Fruit fly (Drosophila melanogaster) whole organism, embryonic: ENCODE results near the gene Srg3.

Experiments
- Ada2b ChIP-seq: fragments of 200-800 bp; sonication (Bioruptor generic); IDR thresholded peaks from 2 replicates; pipeline ENCODE4 v1.3.6; 2022; ENCODE audit warnings: missing biosample characterization, missing genetic modification characterization
- Aef1 ChIP-seq: fragments of 200-800 bp; sonication (Bioruptor generic); IDR thresholded peaks from 3 replicates; pipeline ENCODE4 v1.3.6; 2022; ENCODE audit warnings: missing biosample characterization, missing genetic modification characterization
- Awh ChIP-seq: fragments of 200-800 bp; sonication (Bioruptor generic); IDR thresholded peaks from 2 replicates; pipeline ENCODE4, ENCODE4 v1.3.6; 2022; ENCODE audit warnings: missing biosample characterization, missing genetic modification characterization
- Bteb2 ChIP-seq: fragments of 200-800 bp; sonication (Bioruptor generic); optimal IDR thresholded peaks from 2 replicates; lab custom pipeline; 2016; ENCODE audit warnings: missing biosample characterization, missing genetic modification characterization
- CG10267 ChIP-seq: fragments of 200-800 bp; sonication (Bioruptor generic); optimal IDR thresholded peaks from 2 replicates; lab custom pipeline; 2018; ENCODE audit warnings: missing biosample characterization, mild to moderate bottlenecking, missing genetic modification characterization, moderate library complexity
- CG10543 ChIP-seq: fragments of 200-800 bp; sonication (Bioruptor generic); optimal IDR thresholded peaks from 3 replicates; lab custom pipeline; 2017; ENCODE audit warnings: missing biosample characterization, mild to moderate bottlenecking, missing genetic modification characterization, moderate library complexity
- CG11504 ChIP-seq: fragments of 200-800 bp; sonication (Bioruptor generic); optimal IDR thresholded peaks from 3 replicates; lab custom pipeline; 2019; ENCODE audit warnings: missing biosample characterization, mild to moderate bottlenecking, missing genetic modification characterization, moderate library complexity
- CG13123 ChIP-seq: fragments of 200-800 bp; sonication (Bioruptor generic); optimal IDR thresholded peaks from 2 replicates; lab custom pipeline; 2016; ENCODE audit warnings: missing biosample characterization, missing genetic modification characterization
- CG15514 ChIP-seq: fragments of 200-800 bp; sonication (Bioruptor generic); optimal IDR thresholded peaks from 3 replicates; lab custom pipeline; 2017; ENCODE audit warnings: missing biosample characterization, missing genetic modification characterization, mild to moderate bottlenecking, moderate library complexity, missing genetic modification reagents
- CG15696 ChIP-seq: fragments of 200-800 bp; sonication (Bioruptor generic); optimal IDR thresholded peaks from 2 replicates; lab custom pipeline; 2019; ENCODE audit warnings: missing biosample characterization, mild to moderate bottlenecking, missing genetic modification characterization, moderate library complexity
- CG18262 ChIP-seq: fragments of 200-800 bp; optimal IDR thresholded peaks from 3 replicates; lab custom pipeline; 2019; ENCODE audit warnings: missing biosample characterization, mild to moderate bottlenecking, missing genetic modification characterization, moderate library complexity
- CG31441 ChIP-seq: fragments of 200-800 bp; sonication (Bioruptor generic); IDR thresholded peaks from 2 replicates; pipeline ENCODE4 v1.3.6; 2022; ENCODE audit warnings: missing biosample characterization, missing genetic modification characterization
- CG34422 ChIP-seq: fragments of 200-800 bp; sonication (Bioruptor generic); IDR thresholded peaks from 3 replicates; pipeline ENCODE4 v1.3.6; 2022; ENCODE audit warnings: missing biosample characterization, missing genetic modification characterization
- CG3847 ChIP-seq: fragments of 200-800 bp; sonication (Bioruptor generic); IDR thresholded peaks from 2 replicates; pipeline ENCODE4 v1.3.6; 2022; ENCODE audit warnings: missing biosample characterization, missing genetic modification characterization
- CG3995 ChIP-seq: fragments of 200-800 bp; sonication (Bioruptor generic); optimal IDR thresholded peaks from 3 replicates; lab custom pipeline; 2016; ENCODE audit warnings: missing biosample characterization, missing genetic modification characterization
- CG4617 ChIP-seq: fragments of 200-800 bp; sonication (Bioruptor generic); optimal IDR thresholded peaks from 3 replicates; lab custom pipeline; 2016; ENCODE audit warnings: missing biosample characterization, missing genetic modification characterization, borderline replicate concordance
- CG7271 ChIP-seq: fragments of 200-800 bp; sonication (Bioruptor generic); optimal IDR thresholded peaks from 2 replicates; lab custom pipeline; 2018; ENCODE audit warnings: missing biosample characterization, mild to moderate bottlenecking, missing genetic modification characterization, moderate library complexity
- CG9727 ChIP-seq: fragments of 200-800 bp; sonication (Bioruptor generic); optimal IDR thresholded peaks from 3 replicates; lab custom pipeline; 2017; ENCODE audit warnings: missing biosample characterization, mild to moderate bottlenecking, missing genetic modification characterization
- CG9817 ChIP-seq: fragments of 200-800 bp; sonication (Bioruptor generic); optimal IDR thresholded peaks from 2 replicates; lab custom pipeline; 2018; ENCODE audit warnings: missing biosample characterization, mild to moderate bottlenecking, missing genetic modification characterization, moderate library complexity
- CG9932 ChIP-seq: fragments of 200-800 bp; sonication (Bioruptor generic); IDR thresholded peaks from 2 replicates; pipeline ENCODE4 v1.3.6; 2022; ENCODE audit warnings: missing biosample characterization, missing genetic modification characterization
- Dfd ChIP-seq, 2 experiments: fragments of >200 bp; optimal IDR thresholded peaks; 2 replicates each; lab custom pipeline; 2017; ENCODE audit warnings: missing biosample characterization in 2 of 2, missing genetic modification characterization in 2 of 2
- HmgZ ChIP-seq: fragments of 200-800 bp; sonication (Bioruptor generic); optimal IDR thresholded peaks from 2 replicates; lab custom pipeline; 2018; ENCODE audit warnings: missing biosample characterization, mild to moderate bottlenecking, missing genetic modification characterization
- Hr78 ChIP-seq, 2 experiments: fragments of 200-800 bp in 1 of 2; fragments of >200 bp in 1 of 2; sonication (Bioruptor generic) in 1 of 2; optimal IDR thresholded peaks; 2 replicates each; lab custom pipeline; 2017 to 2019; ENCODE audit warnings: missing biosample characterization in 2 of 2, missing genetic modification characterization in 2 of 2, mild to moderate bottlenecking in 1 of 2, moderate library complexity in 1 of 2
- Kr ChIP-seq: fragments of 200-800 bp; sonication (Bioruptor generic); optimal IDR thresholded peaks from 2 replicates; lab custom pipeline; 2017; ENCODE audit warnings: missing biosample characterization, mild to moderate bottlenecking, missing genetic modification characterization
- Opbp ChIP-seq: fragments of 200-800 bp; sonication (Bioruptor generic); IDR thresholded peaks from 3 replicates; pipeline ENCODE4 v1.3.6; 2022; ENCODE audit warnings: missing biosample characterization, missing genetic modification characterization; ENCODE audit not compliant: partially characterized antibody
- Sox102F ChIP-seq: fragments of 200-800 bp; sonication (Bioruptor generic); optimal IDR thresholded peaks from 2 replicates; lab custom pipeline; 2018; ENCODE audit warnings: missing biosample characterization, mild to moderate bottlenecking, missing genetic modification characterization, moderate library complexity
- Xrp1 ChIP-seq: fragments of 200-800 bp; sonication (Bioruptor generic); IDR thresholded peaks from 2 replicates; pipeline ENCODE4 v1.3.6; 2022; ENCODE audit warnings: missing biosample characterization, missing genetic modification characterization
- ac ChIP-seq: fragments of 200-800 bp; sonication (Bioruptor generic); optimal IDR thresholded peaks from 3 replicates; lab custom pipeline; 2017; ENCODE audit warnings: missing biosample characterization, mild to moderate bottlenecking, missing genetic modification characterization
- bigmax ChIP-seq: fragments of 200-800 bp; sonication (Bioruptor generic); optimal IDR thresholded peaks from 2 replicates; lab custom pipeline; 2018; ENCODE audit warnings: missing biosample characterization, mild to moderate bottlenecking, missing genetic modification characterization
- chinmo ChIP-seq: fragments of 200-800 bp; sonication (Bioruptor generic); IDR thresholded peaks from 4 replicates; pipeline ENCODE4 v1.3.6; 2022; ENCODE audit warnings: missing biosample characterization, missing genetic modification characterization; ENCODE audit not compliant: partially characterized antibody
- crol ChIP-seq: fragments of 200-800 bp; sonication (Bioruptor generic); IDR thresholded peaks from 2 replicates; pipeline ENCODE4 v1.3.6; 2022; ENCODE audit warnings: missing biosample characterization, missing genetic modification characterization
- da ChIP-seq: fragments of 200-800 bp; sonication (Bioruptor generic); optimal IDR thresholded peaks from 2 replicates; lab custom pipeline; 2016; ENCODE audit warnings: missing biosample characterization, missing genetic modification characterization
- disco-r ChIP-seq: fragments of 200-800 bp; sonication (Bioruptor generic); optimal IDR thresholded peaks from 2 replicates; lab custom pipeline; 2016; ENCODE audit warnings: missing biosample characterization, missing genetic modification characterization
- esg ChIP-seq: fragments of 200-800 bp; sonication (Bioruptor generic); conservative IDR thresholded peaks from 2 replicates; pipeline ENCODE4 v1.3.6; 2022; ENCODE audit warnings: missing biosample characterization, missing genetic modification characterization
- fd102C ChIP-seq: fragments of 200-800 bp; sonication (Bioruptor generic); optimal IDR thresholded peaks from 2 replicates; lab custom pipeline; 2018; ENCODE audit warnings: missing biosample characterization, mild to moderate bottlenecking, missing genetic modification characterization, moderate library complexity
- gce ChIP-seq: fragments of 200-800 bp; sonication (Bioruptor generic); IDR thresholded peaks from 3 replicates; pipeline ENCODE4 v1.3.6; 2022; ENCODE audit warnings: missing biosample characterization, missing genetic modification characterization
- gfzf ChIP-seq: fragments of 200-800 bp; sonication (Bioruptor generic); optimal IDR thresholded peaks from 2 replicates; lab custom pipeline; 2016; ENCODE audit warnings: missing biosample characterization, mild to moderate bottlenecking, missing genetic modification characterization, moderate library complexity
- her ChIP-seq: fragments of 200-800 bp; sonication (Bioruptor generic); optimal IDR thresholded peaks from 2 replicates; lab custom pipeline; 2016; ENCODE audit warnings: missing biosample characterization, missing genetic modification characterization
- lmd ChIP-seq: fragments of 200-800 bp; sonication (Bioruptor generic); IDR thresholded peaks from 2 replicates; pipeline ENCODE4 v1.3.6; 2022; ENCODE audit warnings: missing biosample characterization, missing genetic modification characterization
- maf-S ChIP-seq: fragments of 200-800 bp; sonication (Bioruptor generic); optimal IDR thresholded peaks from 2 replicates; lab custom pipeline; 2016; ENCODE audit warnings: missing biosample characterization, missing genetic modification characterization
- nerfin-2 ChIP-seq: fragments of 200-800 bp; sonication (Bioruptor generic); IDR thresholded peaks from 2 replicates; pipeline ENCODE4 v1.3.6; 2022; ENCODE audit warnings: missing biosample characterization, missing genetic modification characterization; ENCODE audit not compliant: partially characterized antibody
- phol ChIP-seq: fragments of 200-800 bp; sonication (Bioruptor generic); optimal IDR thresholded peaks from 3 replicates; lab custom pipeline; 2018; ENCODE audit warnings: missing biosample characterization, mild to moderate bottlenecking, missing genetic modification characterization, moderate library complexity
- psq ChIP-seq: fragments of 200-800 bp; sonication (Bioruptor generic); optimal IDR thresholded peaks from 2 replicates; lab custom pipeline; 2017; ENCODE audit warnings: missing biosample characterization, missing genetic modification characterization
- ranshi ChIP-seq: fragments of 200-800 bp; sonication (Bioruptor generic); IDR thresholded peaks from 2 replicates; pipeline ENCODE4 v1.3.6; 2022; ENCODE audit warnings: missing biosample characterization, missing genetic modification characterization
- scrt ChIP-seq: fragments of 200-800 bp; sonication (Bioruptor generic); optimal IDR thresholded peaks from 2 replicates; lab custom pipeline; 2018; ENCODE audit warnings: missing biosample characterization, mild to moderate bottlenecking, missing genetic modification characterization, moderate library complexity
- slp2 ChIP-seq: fragments of 200-800 bp; sonication (Bioruptor generic); optimal IDR thresholded peaks from 2 replicates; lab custom pipeline; 2016; ENCODE audit warnings: missing biosample characterization, missing genetic modification characterization
- sqz ChIP-seq: fragments of 200-800 bp; sonication (Bioruptor generic); optimal IDR thresholded peaks from 3 replicates; lab custom pipeline; 2018; ENCODE audit warnings: missing biosample characterization, mild to moderate bottlenecking, missing genetic modification characterization
- stc ChIP-seq: fragments of 200-800 bp; sonication (Bioruptor generic); IDR thresholded peaks from 2 replicates; pipeline ENCODE4 v1.3.6; 2022; ENCODE audit warnings: missing biosample characterization, missing genetic modification characterization
- tgo ChIP-seq: fragments of 200-800 bp; sonication (Bioruptor generic); IDR thresholded peaks from 3 replicates; pipeline ENCODE4 v1.3.6; 2022; ENCODE audit warnings: missing biosample characterization, missing genetic modification characterization
- tup ChIP-seq: fragments of 200-800 bp; sonication (Bioruptor generic); optimal IDR thresholded peaks from 2 replicates; lab custom pipeline; 2016; ENCODE audit warnings: missing biosample characterization, mild to moderate bottlenecking, missing genetic modification characterization, moderate library complexity

Srg3 gene

dm6 chr3L:9446731-9447238 lies 3.8 kb downstream of the Srg3 start, which contains the start of gene CG3529 (continued):
- TF ChIP-seq ranshi (GFP tag; lab: Robert Waterston, UW): 0 out of 2 replicates have a peak, but pooled peaks have one; percentile 8
- peak; percentile 17 for TF ChIP-seq slp2 (GFP tag; lab: Kevin White, UChicago)
- TF ChIP-seq Bteb2: peak; percentile 20
- TF ChIP-seq CG9727 (GFP tag; lab: Kevin White, UChicago): peak; percentile 40
- TF ChIP-seq esg (GFP tag; lab: Robert Waterston, UW): no peak
- peak; percentile 84 for TF ChIP-seq CG4617 (GFP tag; lab: Kevin White, UChicago)
- peak; percentile 30 for TF ChIP-seq CG9817 (tag; lab: Kevin White, UChicago)
- TF ChIP-seq Hr78 (GFP tag; optimal IDR thresholded peaks at IDR 0.05; lab: Kevin White, UChicago): no peak
- peak; percentile 40; the same call in 1 of the 2 replicates for TF ChIP-seq CG31441
- peak; percentile 92 for TF ChIP-seq gfzf (GFP tag; lab: Kevin White, UChicago)
- peak; percentile 73 for TF ChIP-seq CG15514 (GFP tag; lab: Kevin White, UChicago)
- TF ChIP-seq disco-r (GFP tag; lab: Kevin White, UChicago): peak; percentile 39
- no peak for TF ChIP-seq psq
- no peak for TF ChIP-seq Opbp (GFP tag; lab: Robert Waterston, UW)
- no peak for TF ChIP-seq Awh (GFP tag; lab: Robert Waterston, UW)
- no peak for TF ChIP-seq Xrp1 (GFP tag; lab: Robert Waterston, UW)
- TF ChIP-seq Aef1: no peak
- no peak for TF ChIP-seq CG10543
- peak; percentile 18 for TF ChIP-seq CG18262
- TF ChIP-seq tup (GFP tag; lab: Kevin White, UChicago): no peak
- peak; percentile 44; the same call in 1 of the 3 replicates for TF ChIP-seq CG34422 (GFP tag; lab: Robert Waterston, UW)
- TF ChIP-seq phol (tag; lab: Kevin White, UChicago): peak; percentile 71
- peak; percentile 21 for TF ChIP-seq Sox102F (GFP tag; lab: Kevin White, UChicago)
- TF ChIP-seq CG3847 (GFP tag; lab: Robert Waterston, UW): peak; percentile 48; the same call in 1 of the 2 replicates
- no peak for TF ChIP-seq stc
- TF ChIP-seq da: peak; percentile 15
- peak; percentile 43 for TF ChIP-seq CG10267
- peak; percentile 42; the same call in 1 of the 2 replicates for TF ChIP-seq CG9932 (GFP tag; lab: Robert Waterston, UW)
- TF ChIP-seq CG13123 (GFP tag; lab: Kevin White, UChicago): no peak
- peak; percentile 3 for TF ChIP-seq HmgZ (tag; lab: Kevin White, UChicago)
- TF ChIP-seq CG3995 (GFP tag; lab: Kevin White, UChicago): peak; percentile 59
- TF ChIP-seq CG15696: peak; percentile 20
- TF ChIP-seq ac (GFP tag; lab: Kevin White, UChicago): no peak
- no peak for TF ChIP-seq Kr (GFP tag; lab: Kevin White, UChicago)
- TF ChIP-seq fd102C (GFP tag; lab: Kevin White, UChicago): no peak
- peak; percentile 89 for TF ChIP-seq crol (GFP tag; lab: Robert Waterston, UW)
- TF ChIP-seq sqz: peak; percentile 82
- peak; percentile 2 for TF ChIP-seq maf-S
- TF ChIP-seq her (GFP tag; lab: Kevin White, UChicago): peak; percentile 78
- TF ChIP-seq chinmo (GFP tag; lab: Robert Waterston, UW): peak; percentile 68; the same call in 2 of the 4 replicates
- peak; percentile 1 for TF ChIP-seq bigmax (GFP tag; lab: Kevin White, UChicago)
- TF ChIP-seq CG11504 (tag; lab: Kevin White, UChicago): peak; percentile 45
- peak; percentile 2 for TF ChIP-seq scrt (GFP tag; lab: Kevin White, UChicago)
- no peak for TF ChIP-seq Dfd (GFP tag; optimal IDR thresholded peaks at IDR 0.05; lab: Kevin White, UChicago)
- no peak for TF ChIP-seq CG7271 (tag; lab: Kevin White, UChicago)
- no peak for TF ChIP-seq tgo (GFP tag; lab: Robert Waterston, UW)
- no peak for TF ChIP-seq Ada2b (GFP tag; lab: Robert Waterston, UW)
- no peak for TF ChIP-seq gce (GFP tag; lab: Robert Waterston, UW)
- 0 out of 2 replicates have a peak, but pooled peaks have one; percentile 26 for TF ChIP-seq nerfin-2
- TF ChIP-seq lmd (GFP tag; lab: Robert Waterston, UW): no peak; the same call in 1 of the 2 replicates
